Fruit fly (Drosophila melanogaster) whole organism, prepupa: ENCODE measurements around the gene robl62A.

Source experiments
- Blimp-1 ChIP-seq: fragments of 200-800 bp; sonication (Bioruptor generic); optimal IDR thresholded peaks from 3 replicates; lab custom pipeline; 2017; ENCODE audit warnings: missing biosample characterization, missing genetic modification characterization, mild to moderate bottlenecking, moderate library complexity, missing genetic modification reagents
- CG16779 ChIP-seq: fragments of 200-800 bp; sonication (Bioruptor generic); optimal IDR thresholded peaks from 3 replicates; lab custom pipeline; 2017; ENCODE audit warnings: missing biosample characterization, mild to moderate bottlenecking, missing genetic modification characterization
- CG6854 ChIP-seq: fragments of 200-800 bp; sonication (Bioruptor generic); optimal IDR thresholded peaks from 2 replicates; lab custom pipeline; 2017; ENCODE audit warnings: missing biosample characterization, mild to moderate bottlenecking, missing genetic modification characterization
- Eip93F ChIP-seq: fragments of 200-800 bp; sonication (Bioruptor generic); optimal IDR thresholded peaks from 2 replicates; lab custom pipeline; 2016; ENCODE audit warnings: missing biosample characterization, mild to moderate bottlenecking, missing genetic modification characterization
- OdsH ChIP-seq: fragments of 200-800 bp; sonication (Bioruptor generic); optimal IDR thresholded peaks from 3 replicates; lab custom pipeline; 2016; ENCODE audit warnings: missing biosample characterization, missing genetic modification characterization
- Smox ChIP-seq: fragments of 200-800 bp; sonication (Bioruptor generic); optimal IDR thresholded peaks from 3 replicates; lab custom pipeline; 2016; ENCODE audit warnings: missing biosample characterization, missing genetic modification characterization
- dsx ChIP-seq: fragments of 200-800 bp; optimal IDR thresholded peaks from 3 replicates; lab custom pipeline; 2019; ENCODE audit warnings: missing biosample characterization, mild to moderate bottlenecking, missing genetic modification characterization, moderate library complexity; ENCODE audit not compliant: poor library complexity, severe bottlenecking
- eg ChIP-seq: fragments of 200-800 bp; sonication (Bioruptor generic); IDR thresholded peaks from 3 replicates; pipeline ENCODE4 v1.3.6; 2022; ENCODE audit warnings: missing biosample characterization, missing genetic modification characterization
- pdm3 ChIP-seq: fragments of 200-800 bp; sonication (Bioruptor generic); optimal IDR thresholded peaks from 3 replicates; lab custom pipeline; 2016; ENCODE audit warnings: missing biosample characterization, missing genetic modification characterization
- spab ChIP-seq: fragments of 200-800 bp; sonication (Bioruptor generic); optimal IDR thresholded peaks from 2 replicates; lab custom pipeline; 2017; ENCODE audit warnings: missing biosample characterization, mild to moderate bottlenecking, missing genetic modification characterization, missing genetic modification reagents

DNA sequence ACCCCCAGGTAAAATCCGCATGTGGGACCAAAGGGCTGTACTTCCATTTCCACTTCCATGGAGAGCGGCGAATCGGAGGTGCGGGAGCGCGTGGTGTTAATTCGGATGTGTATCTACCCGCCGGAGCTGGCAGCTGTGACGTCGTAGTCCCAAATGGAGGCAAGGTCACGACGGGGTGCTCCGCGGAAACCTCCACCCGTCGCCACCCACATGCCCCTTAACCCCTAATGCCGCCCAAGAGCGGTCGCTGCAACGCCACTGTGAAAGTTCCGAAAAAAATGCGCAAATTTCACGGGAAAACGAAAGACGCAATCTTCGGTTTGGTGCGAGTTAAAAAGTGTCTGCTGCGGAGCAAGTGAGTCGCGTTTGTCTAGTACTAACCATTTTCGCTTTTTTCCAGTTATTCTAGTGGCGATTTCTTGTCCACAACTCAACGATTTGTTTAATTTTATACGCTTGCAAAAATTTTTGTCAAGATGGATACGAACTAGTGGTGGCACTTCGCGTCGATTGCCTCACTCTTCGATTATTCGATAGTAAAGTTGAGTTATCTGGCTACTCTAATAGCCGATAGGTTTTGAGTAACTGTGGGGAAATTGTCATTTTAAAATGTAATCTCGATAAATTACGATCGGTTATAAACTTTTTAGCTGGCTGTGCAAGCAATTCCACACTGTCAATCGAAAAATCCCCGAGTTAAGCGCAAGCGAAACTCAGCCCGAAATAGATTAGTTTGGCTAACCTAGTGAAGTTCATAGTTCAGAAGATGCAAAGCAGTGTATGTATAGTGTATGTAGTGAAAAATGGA lies 24.9 kb downstream of the robl62A start, which contains the start of the genes hfp and Psa:
- TF ChIP-seq CG6854 (no peak), eg (GFP tag; lab: Robert Waterston, UW) (no peak), CG16779 (tag; lab: Kevin White, UChicago) (no peak), dsx (GFP tag; lab: Kevin White, UChicago) (no peak), spab (GFP tag; lab: Kevin White, UChicago) (no peak), pdm3 (GFP tag; lab: Kevin White, UChicago) (no peak), Eip93F (GFP tag; lab: Kevin White, UChicago) (no peak), Smox (GFP tag; lab: Kevin White, UChicago) (no peak), Blimp-1 (GFP tag; lab: Kevin White, UChicago) (no peak), OdsH (no peak)
